Fruit fly (Drosophila melanogaster) whole organism, embryonic: ENCODE measurements around the gene PGRP-LF.

ENCODE experiments used
- ATbp ChIP-seq: fragments of 200-800 bp; sonication (Bioruptor generic); optimal IDR thresholded peaks from 2 replicates; lab custom pipeline; 2017; ENCODE audit warnings: missing biosample characterization, mild to moderate bottlenecking, missing genetic modification characterization, missing genetic modification reagents
- Aef1 ChIP-seq: fragments of 200-800 bp; sonication (Bioruptor generic); IDR thresholded peaks from 3 replicates; pipeline ENCODE4 v1.3.6; 2022; ENCODE audit warnings: missing biosample characterization, missing genetic modification characterization
- B-H1 ChIP-seq: fragments of 200-800 bp; sonication (Bioruptor generic); IDR thresholded peaks from 3 replicates; pipeline ENCODE4 v1.3.6; 2022; ENCODE audit warnings: missing biosample characterization, missing genetic modification characterization
- B-H2 ChIP-seq: fragments of 200-800 bp; sonication (Bioruptor generic); optimal IDR thresholded peaks from 2 replicates; lab custom pipeline; 2018; ENCODE audit warnings: missing biosample characterization, mild to moderate bottlenecking, missing genetic modification characterization
- CG10321 ChIP-seq: fragments of 200-800 bp; sonication (Bioruptor generic); IDR thresholded peaks from 2 replicates; pipeline ENCODE4 v1.3.6; 2022; ENCODE audit warnings: missing biosample characterization, missing genetic modification characterization
- CG11085 ChIP-seq: fragments of 200-800 bp; sonication (Bioruptor generic); IDR thresholded peaks from 2 replicates; pipeline ENCODE4 v1.3.6; 2022; ENCODE audit warnings: missing biosample characterization, missing genetic modification characterization
- CG1529 ChIP-seq: fragments of 200-800 bp; sonication (Bioruptor generic); optimal IDR thresholded peaks from 3 replicates; lab custom pipeline; 2018; ENCODE audit warnings: missing biosample characterization, missing genetic modification characterization
- CG1603 ChIP-seq: fragments of 200-800 bp; sonication (Bioruptor generic); optimal IDR thresholded peaks from 2 replicates; lab custom pipeline; 2019; ENCODE audit warnings: missing biosample characterization, mild to moderate bottlenecking, missing genetic modification characterization, moderate library complexity
- CG17359 ChIP-seq: fragments of 200-800 bp; sonication (Bioruptor generic); optimal IDR thresholded peaks from 3 replicates; lab custom pipeline; 2018; ENCODE audit warnings: missing biosample characterization, mild to moderate bottlenecking, missing genetic modification characterization, moderate library complexity
- CG17612 ChIP-seq: fragments of 200-800 bp; sonication (Bioruptor generic); IDR thresholded peaks from 2 replicates; pipeline ENCODE4 v1.3.6; 2022; ENCODE audit warnings: missing biosample characterization, missing genetic modification characterization
- CG2120 ChIP-seq: fragments of 200-800 bp; sonication (Bioruptor generic); optimal IDR thresholded peaks from 3 replicates; lab custom pipeline; 2016; ENCODE audit warnings: missing biosample characterization, missing genetic modification characterization
- CG2202 ChIP-seq: fragments of 200-800 bp; sonication (Bioruptor generic); optimal IDR thresholded peaks from 2 replicates; lab custom pipeline; 2018; ENCODE audit warnings: missing biosample characterization, mild to moderate bottlenecking, missing genetic modification characterization
- CG2678 ChIP-seq: fragments of 200-800 bp; sonication (Bioruptor generic); optimal IDR thresholded peaks from 3 replicates; lab custom pipeline; 2019; ENCODE audit warnings: missing biosample characterization, mild to moderate bottlenecking, missing genetic modification characterization, moderate library complexity
- CG2712 ChIP-seq: fragments of 200-800 bp; optimal IDR thresholded peaks from 3 replicates; lab custom pipeline; 2019; ENCODE audit warnings: missing biosample characterization, mild to moderate bottlenecking, missing genetic modification characterization, moderate library complexity
- CG31224 ChIP-seq: fragments of 200-800 bp; sonication (Bioruptor generic); IDR thresholded peaks from 2 replicates; pipeline ENCODE4 v1.3.6; 2022; ENCODE audit warnings: missing biosample characterization, missing genetic modification characterization
- CG3995 ChIP-seq: fragments of 200-800 bp; sonication (Bioruptor generic); optimal IDR thresholded peaks from 3 replicates; lab custom pipeline; 2016; ENCODE audit warnings: missing biosample characterization, missing genetic modification characterization
- CG4424 ChIP-seq: fragments of 200-800 bp; sonication (Bioruptor generic); optimal IDR thresholded peaks from 3 replicates; lab custom pipeline; 2016; ENCODE audit warnings: missing biosample characterization, missing genetic modification characterization
- CG4617 ChIP-seq: fragments of 200-800 bp; sonication (Bioruptor generic); optimal IDR thresholded peaks from 3 replicates; lab custom pipeline; 2016; ENCODE audit warnings: missing biosample characterization, missing genetic modification characterization, borderline replicate concordance
- CG5953 ChIP-seq: fragments of 200-800 bp; sonication (Bioruptor generic); IDR thresholded peaks from 2 replicates; pipeline ENCODE4 v1.3.6; 2022; ENCODE audit warnings: missing biosample characterization, missing genetic modification characterization
- CG6175 ChIP-seq: fragments of 200-800 bp; sonication (Bioruptor generic); IDR thresholded peaks from 3 replicates; pipeline ENCODE4 v1.3.6; 2022; ENCODE audit warnings: missing biosample characterization, missing genetic modification characterization
- CG7357 ChIP-seq: fragments of 200-800 bp; sonication (Bioruptor generic); IDR thresholded peaks from 3 replicates; pipeline ENCODE4 v1.3.6; 2022; ENCODE audit warnings: missing biosample characterization, missing genetic modification characterization
- CG7839 ChIP-seq: fragments of 200-800 bp; sonication (Bioruptor generic); optimal IDR thresholded peaks from 3 replicates; lab custom pipeline; 2018; ENCODE audit warnings: missing biosample characterization, mild to moderate bottlenecking, missing genetic modification characterization, moderate library complexity
- CG8089 ChIP-seq: fragments of 200-800 bp; sonication (Bioruptor generic); optimal IDR thresholded peaks from 3 replicates; lab custom pipeline; 2016; ENCODE audit warnings: missing biosample characterization, missing genetic modification characterization
- CTCF ChIP-seq: fragments of 200-800 bp; sonication (Bioruptor generic); optimal IDR thresholded peaks from 2 replicates; lab custom pipeline; 2017; ENCODE audit warnings: missing biosample characterization, mild to moderate bottlenecking, missing genetic modification characterization, moderate library complexity
- Fer3 ChIP-seq: fragments of 200-800 bp; sonication (Bioruptor generic); optimal IDR thresholded peaks from 2 replicates; lab custom pipeline; 2018; ENCODE audit warnings: missing biosample characterization, mild to moderate bottlenecking, missing genetic modification characterization, moderate library complexity
- HLH54F ChIP-seq: fragments of 200-800 bp; sonication (Bioruptor generic); optimal IDR thresholded peaks from 3 replicates; lab custom pipeline; 2016; ENCODE audit warnings: missing biosample characterization, missing genetic modification characterization
- Hand ChIP-seq: fragments of 200-800 bp; sonication (Bioruptor generic); optimal IDR thresholded peaks from 2 replicates; lab custom pipeline; 2017; ENCODE audit warnings: mild to moderate bottlenecking, missing biosample characterization, missing genetic modification reagents, missing genetic modification characterization
- Hey ChIP-seq: fragments of 200-800 bp; sonication (Bioruptor generic); optimal IDR thresholded peaks from 3 replicates; lab custom pipeline; 2018; ENCODE audit warnings: missing biosample characterization, mild to moderate bottlenecking, missing genetic modification characterization
- Meics ChIP-seq: fragments of 200-800 bp; sonication (Bioruptor generic); optimal IDR thresholded peaks from 2 replicates; lab custom pipeline; 2017; ENCODE audit warnings: missing biosample characterization, mild to moderate bottlenecking, missing genetic modification characterization
- Myb ChIP-seq: fragments of 200-800 bp; sonication (Bioruptor generic); optimal IDR thresholded peaks from 2 replicates; lab custom pipeline; 2016; ENCODE audit warnings: missing biosample characterization, missing genetic modification characterization
- NFAT ChIP-seq: fragments of 200-800 bp; sonication (Bioruptor generic); IDR thresholded peaks from 2 replicates; pipeline ENCODE4 v1.3.6; 2022; ENCODE audit warnings: missing biosample characterization, missing genetic modification characterization
- PHDP ChIP-seq: fragments of 200-800 bp; sonication (Bioruptor generic); optimal IDR thresholded peaks from 3 replicates; lab custom pipeline; 2018; ENCODE audit warnings: missing biosample characterization, mild to moderate bottlenecking, missing genetic modification characterization, moderate library complexity
- Rx ChIP-seq: fragments of 200-800 bp; sonication (Bioruptor generic); IDR thresholded peaks from 2 replicates; pipeline ENCODE4 v1.3.6; 2022; ENCODE audit warnings: missing biosample characterization, missing genetic modification characterization
- Sin3A ChIP-seq: fragments of >200 bp; optimal IDR thresholded peaks from 2 replicates; lab custom pipeline; 2018
- Taf1 ChIP-seq: fragments of 200-800 bp; sonication (Bioruptor generic); IDR thresholded peaks from 2 replicates; pipeline ENCODE4 v1.3.6; 2022; ENCODE audit warnings: missing biosample characterization, missing genetic modification characterization
- ap ChIP-seq: fragments of 200-800 bp; sonication (Bioruptor generic); IDR thresholded peaks from 2 replicates; pipeline ENCODE4 v1.3.6; 2022; ENCODE audit warnings: missing biosample characterization, missing genetic modification characterization
- bcd ChIP-seq: fragments of 200-800 bp; sonication (Bioruptor generic); optimal IDR thresholded peaks from 2 replicates; lab custom pipeline; 2017; ENCODE audit warnings: missing biosample characterization, mild to moderate bottlenecking, missing genetic modification characterization
- caup ChIP-seq: fragments of 200-800 bp; sonication (Bioruptor generic); optimal IDR thresholded peaks from 3 replicates; lab custom pipeline; 2017; ENCODE audit warnings: missing biosample characterization, mild to moderate bottlenecking, missing genetic modification characterization, moderate library complexity; ENCODE audit not compliant: severe bottlenecking
- dmrt11E ChIP-seq: fragments of 200-800 bp; sonication (Bioruptor generic); optimal IDR thresholded peaks from 3 replicates; lab custom pipeline; 2018; ENCODE audit warnings: missing biosample characterization, mild to moderate bottlenecking, missing genetic modification characterization, moderate library complexity
- ftz-f1 ChIP-seq: fragments of 200-800 bp; sonication (Bioruptor generic); optimal IDR thresholded peaks from 2 replicates; lab custom pipeline; 2016; ENCODE audit warnings: missing biosample characterization, missing genetic modification characterization
- gem ChIP-seq: fragments of 200-800 bp; sonication (Bioruptor generic); optimal IDR thresholded peaks from 2 replicates; lab custom pipeline; 2019; ENCODE audit warnings: missing biosample characterization, mild to moderate bottlenecking, missing genetic modification characterization, moderate library complexity
- lmd ChIP-seq: fragments of 200-800 bp; sonication (Bioruptor generic); IDR thresholded peaks from 2 replicates; pipeline ENCODE4 v1.3.6; 2022; ENCODE audit warnings: missing biosample characterization, missing genetic modification characterization
- onecut ChIP-seq: fragments of 200-800 bp; sonication (Bioruptor generic); IDR thresholded peaks from 2 replicates; pipeline ENCODE4 v1.3.6; 2022; ENCODE audit warnings: missing biosample characterization, missing genetic modification characterization
- sc ChIP-seq, 3 experiments: fragments of >200 bp in 2 of 3; fragments of 200-800 bp in 1 of 3; sonication (Bioruptor generic) in 1 of 3; optimal IDR thresholded peaks; 2 replicates in 2 of 3; 3 replicates in 1 of 3; lab custom pipeline; 2017; ENCODE audit warnings: mild to moderate bottlenecking in 1 of 3, missing biosample characterization in 1 of 3, missing genetic modification characterization in 1 of 3, missing genetic modification reagents in 1 of 3
- shn ChIP-seq: fragments of 200-800 bp; sonication (Bioruptor generic); optimal IDR thresholded peaks from 3 replicates; lab custom pipeline; 2016; ENCODE audit warnings: missing biosample characterization, missing genetic modification characterization
- slbo ChIP-seq: fragments of 200-800 bp; sonication (Bioruptor generic); IDR thresholded peaks from 2 replicates; pipeline ENCODE4 v1.3.6; 2022; ENCODE audit warnings: missing biosample characterization, missing genetic modification characterization
- so ChIP-seq: fragments of 200-800 bp; sonication (Bioruptor generic); IDR thresholded peaks from 3 replicates; pipeline ENCODE4 v1.3.6; 2022; ENCODE audit warnings: missing biosample characterization, missing genetic modification characterization
- ssp ChIP-seq: fragments of 200-800 bp; sonication (Bioruptor generic); IDR thresholded peaks from 2 replicates; pipeline ENCODE4 v1.3.6; 2022; ENCODE audit warnings: missing biosample characterization, missing genetic modification characterization
- tna ChIP-seq: fragments of 200-800 bp; sonication (Bioruptor generic); IDR thresholded peaks from 2 replicates; pipeline ENCODE4 v1.3.6; 2022; ENCODE audit warnings: missing biosample characterization, missing genetic modification characterization; ENCODE audit not compliant: partially characterized antibody
- twi ChIP-seq: fragments of 200-800 bp; optimal IDR thresholded peaks from 2 replicates; lab custom pipeline; 2019; ENCODE audit warnings: missing biosample characterization, mild to moderate bottlenecking, missing genetic modification characterization, moderate library complexity
- vfl ChIP-seq: fragments of 200-800 bp; sonication (Bioruptor generic); optimal IDR thresholded peaks from 2 replicates; lab custom pipeline; 2016; ENCODE audit warnings: missing biosample characterization, missing genetic modification characterization
- yki ChIP-seq: fragments of >200 bp; optimal IDR thresholded peaks from 3 replicates; lab custom pipeline; 2018

PGRP-LF gene

dm6 chr3L:9333745-9334382 lies 15.5 kb upstream of the PGRP-LF start, which contains the start of gene PGRP-LA (continued):
- TF ChIP-seq ap (GFP tag; lab: Robert Waterston, UW) = no peak
- TF ChIP-seq CG4424 (GFP tag; lab: Kevin White, UChicago) = peak; percentile 23
- no peak for TF ChIP-seq yki
- TF ChIP-seq CG1529 (GFP tag; lab: Kevin White, UChicago) = peak; percentile 40
- peak; percentile 28 for TF ChIP-seq CG2120 (GFP tag; lab: Kevin White, UChicago)
- TF ChIP-seq shn = no peak
- TF ChIP-seq CG6175 (GFP tag; lab: Robert Waterston, UW) = no peak
- TF ChIP-seq Myb (GFP tag; lab: Kevin White, UChicago) = peak; percentile 54
- no peak for TF ChIP-seq CG1603 (tag; lab: Kevin White, UChicago)
- TF ChIP-seq gem = peak; percentile 41
- no peak for TF ChIP-seq CG11085 (GFP tag; lab: Robert Waterston, UW)
- TF ChIP-seq CG7357 (GFP tag; lab: Robert Waterston, UW) = no peak
- peak; percentile 47; the same call in 1 of the 2 replicates for TF ChIP-seq lmd (GFP tag; lab: Robert Waterston, UW)
- no peak for TF ChIP-seq Sin3A
- no peak for TF ChIP-seq CG17359 (tag; lab: Kevin White, UChicago)
- peak; percentile 37; the same call in 1 of the 3 replicates for TF ChIP-seq Aef1 (GFP tag; lab: Robert Waterston, UW)
- no peak for TF ChIP-seq CG10321
- no peak for TF ChIP-seq vfl (GFP tag; lab: Kevin White, UChicago)
- no peak for TF ChIP-seq CG2678
- peak; percentile 31 for TF ChIP-seq B-H2 (GFP tag; lab: Kevin White, UChicago)
- no peak for TF ChIP-seq CG4617
- TF ChIP-seq Fer3 (tag; lab: Kevin White, UChicago) = peak; percentile 29
- no peak for TF ChIP-seq CG2712 (tag; lab: Kevin White, UChicago)
- TF ChIP-seq bcd (GFP tag; lab: Kevin White, UChicago) = no peak
- no peak for TF ChIP-seq CG31224 (GFP tag; lab: Robert Waterston, UW)
- TF ChIP-seq B-H1 (GFP tag; lab: Robert Waterston, UW) = no peak
- no peak for TF ChIP-seq Hand (GFP tag; lab: Kevin White, UChicago)
- peak; percentile 52 for TF ChIP-seq CG7839
- TF ChIP-seq ATbp (GFP tag; lab: Kevin White, UChicago) = peak; percentile 15
- no peak for TF ChIP-seq ssp
- no peak for TF ChIP-seq twi (tag; lab: Kevin White, UChicago)
- peak; percentile 31 for TF ChIP-seq caup
- TF ChIP-seq Taf1 = no peak
- no peak for TF ChIP-seq CG3995 (GFP tag; lab: Kevin White, UChicago)
- no peak for TF ChIP-seq so (GFP tag; lab: Robert Waterston, UW)
- no peak for TF ChIP-seq Hey (tag; lab: Kevin White, UChicago)
- no peak for TF ChIP-seq CG2202 (tag; lab: Kevin White, UChicago)
- TF ChIP-seq CG5953 (GFP tag; lab: Robert Waterston, UW) = no peak
- TF ChIP-seq slbo (GFP tag; lab: Robert Waterston, UW) = peak; percentile 57
- peak; percentile 56 for TF ChIP-seq Meics
- TF ChIP-seq CTCF (GFP tag; lab: Kevin White, UChicago) = peak; percentile 95
- no peak for TF ChIP-seq CG8089 (GFP tag; lab: Kevin White, UChicago)
- TF ChIP-seq NFAT (GFP tag; lab: Robert Waterston, UW) = peak; percentile 64; the same call in 1 of the 2 replicates
- peak; percentile 63 for TF ChIP-seq PHDP (tag; lab: Kevin White, UChicago)
- peak; percentile 52 for TF ChIP-seq onecut
- TF ChIP-seq ftz-f1 = no peak
- no peak for TF ChIP-seq dmrt11E (tag; lab: Kevin White, UChicago)
- TF ChIP-seq HLH54F = no peak
- no peak for TF ChIP-seq Rx
- no peak for TF ChIP-seq tna (GFP tag; lab: Robert Waterston, UW)
- TF ChIP-seq CG17612 = no peak
- no peak for TF ChIP-seq sc (optimal IDR thresholded peaks at IDR 0.05; lab: Kevin White, UChicago)
- no peak for TF ChIP-seq sc (GFP tag; optimal IDR thresholded peaks at IDR 0.05; lab: Kevin White, UChicago)
